Worm (Caenorhabditis elegans) whole organism, late embryonic: ENCODE data around the gene aman-1.
A peak's percentile ranks its signal among the peaks of the same experiment; 100 is the strongest.

ENCODE experiments used
- C38D4.7 ChIP-seq: fragments of 200-800 bp; sonication (Bioruptor generic); optimal IDR thresholded peaks from 2 replicates; lab custom pipeline; 2018; ENCODE audit warnings: mild to moderate bottlenecking, missing genetic modification characterization, moderate library complexity, missing compliant biosample characterization
- F13H6.1 ChIP-seq: sonication (generic microtip); optimal IDR thresholded peaks from 2 replicates; lab custom pipeline; 2016; ENCODE audit warnings: missing genetic modification characterization, missing compliant biosample characterization
- T23F11.4 ChIP-seq: fragments of 200-800 bp; sonication (Bioruptor generic); optimal IDR thresholded peaks from 2 replicates; lab custom pipeline; 2018; ENCODE audit warnings: mild to moderate bottlenecking, missing genetic modification characterization, missing compliant biosample characterization
- ceh-14 ChIP-seq: sonication (generic microtip); optimal IDR thresholded peaks from 2 replicates; lab custom pipeline; 2016; ENCODE audit warnings: missing genotype, missing genetic modification characterization, missing compliant biosample characterization
- ceh-22 ChIP-seq: sonication (generic microtip); optimal IDR thresholded peaks from 2 replicates; lab custom pipeline; 2017; ENCODE audit warnings: missing biosample characterization, missing genetic modification characterization
- ceh-24 ChIP-seq: sonication (generic microtip); optimal IDR thresholded peaks from 2 replicates; lab custom pipeline; 2016; ENCODE audit warnings: mild to moderate bottlenecking, missing genetic modification characterization, missing compliant biosample characterization
- ceh-31 ChIP-seq: sonication (generic microtip); optimal IDR thresholded peaks from 2 replicates; lab custom pipeline; 2016; ENCODE audit warnings: missing genetic modification characterization, missing compliant biosample characterization
- ceh-45 ChIP-seq: fragments of 200-800 bp; sonication (Bioruptor generic); IDR thresholded peaks from 2 replicates; pipeline ENCODE4 v1.3.6; 2022; ENCODE audit warnings: missing genetic modification reagents, missing genetic modification characterization, missing compliant biosample characterization
- ceh-48 ChIP-seq: sonication (generic microtip); optimal IDR thresholded peaks from 2 replicates; lab custom pipeline; 2016; ENCODE audit warnings: missing genetic modification characterization, inconsistent platforms, missing compliant biosample characterization
- ceh-9 ChIP-seq: sonication (generic microtip); optimal IDR thresholded peaks from 2 replicates; lab custom pipeline; 2016; ENCODE audit warnings: mild to moderate bottlenecking, missing genetic modification characterization, inconsistent platforms, missing compliant biosample characterization
- che-1 ChIP-seq: sonication (generic microtip); optimal IDR thresholded peaks from 2 replicates; lab custom pipeline; 2016; ENCODE audit warnings: mild to moderate bottlenecking, missing genetic modification characterization, missing compliant biosample characterization
- elt-2 ChIP-seq: sonication (generic microtip); optimal IDR thresholded peaks from 2 replicates; lab custom pipeline; 2016; ENCODE audit warnings: missing genetic modification reagents, missing genetic modification characterization, missing compliant biosample characterization
- ets-4 ChIP-seq: sonication (generic microtip); optimal IDR thresholded peaks from 2 replicates; lab custom pipeline; 2016; ENCODE audit warnings: missing genetic modification characterization, missing compliant biosample characterization
- eyg-1 ChIP-seq: sonication (generic microtip); optimal IDR thresholded peaks from 2 replicates; lab custom pipeline; 2016; ENCODE audit warnings: missing genotype, missing genetic modification characterization, missing compliant biosample characterization
- fkh-10 ChIP-seq: fragments of 150-350 bp; optimal IDR thresholded peaks from 2 replicates; lab custom pipeline; 2014; ENCODE audit warnings: missing biosample characterization, missing genetic modification reagents, missing genetic modification characterization
- gmeb-2 ChIP-seq: sonication (generic microtip); optimal IDR thresholded peaks from 2 replicates; lab custom pipeline; 2016; ENCODE audit warnings: missing genetic modification characterization, inconsistent platforms, missing compliant biosample characterization
- hlh-30 ChIP-seq: sonication (generic microtip); optimal IDR thresholded peaks from 2 replicates; lab custom pipeline; 2017; ENCODE audit warnings: antibody characterized with exemption, missing genetic modification characterization, missing compliant biosample characterization; ENCODE audit not compliant: insufficient read depth
- hlh-6 ChIP-seq: sonication (generic microtip); optimal IDR thresholded peaks from 2 replicates; lab custom pipeline; 2016; ENCODE audit warnings: missing genotype, missing genetic modification characterization, missing compliant biosample characterization
- hlh-8 ChIP-seq: sonication (generic microtip); optimal IDR thresholded peaks from 2 replicates; lab custom pipeline; 2016; ENCODE audit warnings: missing genotype, missing genetic modification characterization, missing compliant biosample characterization
- lin-11 ChIP-seq: fragments of 200-800 bp; sonication (Bioruptor generic); optimal IDR thresholded peaks from 2 replicates; lab custom pipeline; 2018; ENCODE audit warnings: mild to moderate bottlenecking, missing genetic modification characterization, missing compliant biosample characterization
- nfya-1 ChIP-seq: sonication (generic microtip); optimal IDR thresholded peaks from 2 replicates; lab custom pipeline; 2017; ENCODE audit warnings: missing genetic modification characterization, mild to moderate bottlenecking, missing compliant biosample characterization, antibody characterized with exemption, moderate library complexity
- nhr-11 ChIP-seq: fragments of 150-350 bp; optimal IDR thresholded peaks from 2 replicates; lab custom pipeline; 2014; ENCODE audit warnings: missing biosample characterization, missing genetic modification characterization
- nhr-232 ChIP-seq: sonication (generic microtip); optimal IDR thresholded peaks from 2 replicates; lab custom pipeline; 2016; ENCODE audit warnings: missing genetic modification characterization, missing compliant biosample characterization
- npax-4 ChIP-seq: sonication (generic microtip); optimal IDR thresholded peaks from 2 replicates; lab custom pipeline; 2016; ENCODE audit warnings: missing genetic modification characterization, missing compliant biosample characterization
- odd-2 ChIP-seq: sonication (generic microtip); optimal IDR thresholded peaks from 2 replicates; lab custom pipeline; 2017; ENCODE audit warnings: antibody characterized with exemption, mild to moderate bottlenecking, missing genetic modification characterization, missing compliant biosample characterization
- pha-4 ChIP-seq: fragments of 150-350 bp; optimal IDR thresholded peaks from 2 replicates; lab custom pipeline; 2018; ENCODE audit warnings: missing biosample characterization, missing genetic modification reagents, missing genetic modification characterization
- pros-1 ChIP-seq: fragments of 150-350 bp; optimal IDR thresholded peaks from 2 replicates; lab custom pipeline; 2014; ENCODE audit warnings: missing biosample characterization, missing genetic modification reagents, missing genetic modification characterization
- ref-2 ChIP-seq: sonication (generic microtip); optimal IDR thresholded peaks from 2 replicates; lab custom pipeline; 2016; ENCODE audit warnings: missing genetic modification characterization, missing compliant biosample characterization
- rnt-1 ChIP-seq: sonication (generic microtip); optimal IDR thresholded peaks from 2 replicates; lab custom pipeline; 2016; ENCODE audit warnings: missing genetic modification characterization, missing compliant biosample characterization
- sdc-2 ChIP-seq: sonication (generic microtip); optimal IDR thresholded peaks from 2 replicates; lab custom pipeline; 2016; ENCODE audit warnings: missing genotype, missing genetic modification characterization, missing compliant biosample characterization
- sox-2 ChIP-seq: fragments of 200-800 bp; sonication (Bioruptor generic); IDR thresholded peaks from 2 replicates; pipeline ENCODE4 v1.3.6; 2022; ENCODE audit warnings: missing genetic modification reagents, missing genetic modification characterization, missing compliant biosample characterization
- syd-9 ChIP-seq: sonication (generic microtip); optimal IDR thresholded peaks from 2 replicates; lab custom pipeline; 2016; ENCODE audit warnings: mild to moderate bottlenecking, missing genetic modification characterization, moderate library complexity, missing compliant biosample characterization
- unc-42 ChIP-seq: sonication (generic microtip); optimal IDR thresholded peaks from 2 replicates; lab custom pipeline; 2016; ENCODE audit warnings: missing genotype, missing genetic modification characterization, missing compliant biosample characterization
- unc-55 ChIP-seq: sonication (generic microtip); optimal IDR thresholded peaks from 2 replicates; lab custom pipeline; 2017; ENCODE audit warnings: missing biosample characterization, missing genetic modification reagents, missing genetic modification characterization
- unc-86 ChIP-seq: sonication (generic microtip); optimal IDR thresholded peaks from 2 replicates; lab custom pipeline; 2016; ENCODE audit warnings: missing genetic modification characterization, missing compliant biosample characterization

aman-1 gene

DNA sequence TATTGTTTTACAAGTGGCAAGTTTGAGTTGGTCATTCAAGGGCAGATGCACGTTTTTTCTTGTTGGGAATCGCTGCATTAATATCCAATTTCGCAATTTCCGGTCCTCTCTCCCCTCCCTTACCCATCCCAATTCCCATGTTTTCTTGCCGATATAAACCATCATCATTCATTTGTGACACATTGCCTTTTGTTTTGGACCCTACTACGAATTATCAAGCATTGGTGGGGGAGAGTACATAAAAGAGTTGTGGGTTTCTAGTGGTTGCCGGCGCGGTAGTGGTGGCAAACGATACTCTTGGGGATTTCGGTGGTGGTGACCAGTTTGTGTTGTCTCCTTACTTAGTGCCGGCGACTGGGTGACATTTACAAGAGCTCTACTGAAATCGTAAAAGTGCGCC lies 9.4 kb downstream of the aman-1 start:
- TF ChIP-seq unc-55 (peak; percentile 18), ceh-14 (no peak)

DNA sequence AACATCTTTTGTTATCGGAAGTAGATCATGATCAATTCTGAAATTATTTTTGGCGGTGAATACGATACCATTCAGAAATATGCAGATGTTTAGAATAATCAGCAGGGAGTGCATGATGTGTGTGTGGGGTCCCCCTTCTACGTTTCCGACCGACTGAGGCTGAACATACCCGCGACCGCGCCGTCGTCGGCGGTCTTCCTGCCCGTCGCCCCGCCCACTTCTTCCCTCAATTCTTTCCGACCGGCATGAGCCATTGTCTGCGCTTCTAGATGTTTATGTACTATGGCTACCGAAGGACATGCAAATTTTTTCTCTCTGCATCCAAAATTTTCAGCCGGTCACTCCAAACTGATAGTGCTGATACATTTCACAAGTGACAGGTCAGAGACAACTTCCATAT lies 11.1 kb downstream of the aman-1 start:
- TF ChIP-seq unc-86 = no peak
- TF ChIP-seq pha-4 = no peak
- TF ChIP-seq syd-9 (tag; lab: Kevin White, UChicago) = no peak
- TF ChIP-seq ceh-31 (tag; lab: Kevin White, UChicago) = peak; percentile 19
- TF ChIP-seq ref-2 (tag; lab: Kevin White, UChicago) = no peak
- TF ChIP-seq ceh-24 (tag; lab: Kevin White, UChicago) = no peak

DNA sequence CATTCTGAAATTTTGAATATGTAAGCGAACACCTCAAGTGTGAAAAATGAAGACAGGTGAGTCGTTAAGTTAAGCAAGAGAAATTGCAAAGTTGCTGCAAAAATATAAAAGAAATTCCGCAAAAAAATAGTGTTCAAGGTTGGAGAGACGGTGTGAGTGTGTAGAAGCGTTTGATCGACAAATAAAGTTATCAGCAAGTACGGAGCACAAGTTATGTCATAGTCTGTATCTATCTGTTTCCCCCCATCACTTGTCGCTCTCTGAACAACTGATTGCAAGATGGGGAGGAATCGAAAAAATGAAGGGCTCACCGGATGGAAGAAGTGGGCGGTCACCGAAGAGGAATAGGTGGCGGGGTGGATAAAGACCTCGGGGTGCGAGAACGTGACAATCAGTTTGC lies 16.2 kb downstream of the aman-1 start, which contains the start of gene lon-2:
Gene lon-2, minus strand, starts transcription at position 4 of the 400 bp plus-strand sequence.
- no peak for TF ChIP-seq eyg-1 (tag; lab: Kevin White, UChicago)
- peak; percentile 65 for TF ChIP-seq elt-2
- TF ChIP-seq, all 69 proteins: peak for 1

DNA sequence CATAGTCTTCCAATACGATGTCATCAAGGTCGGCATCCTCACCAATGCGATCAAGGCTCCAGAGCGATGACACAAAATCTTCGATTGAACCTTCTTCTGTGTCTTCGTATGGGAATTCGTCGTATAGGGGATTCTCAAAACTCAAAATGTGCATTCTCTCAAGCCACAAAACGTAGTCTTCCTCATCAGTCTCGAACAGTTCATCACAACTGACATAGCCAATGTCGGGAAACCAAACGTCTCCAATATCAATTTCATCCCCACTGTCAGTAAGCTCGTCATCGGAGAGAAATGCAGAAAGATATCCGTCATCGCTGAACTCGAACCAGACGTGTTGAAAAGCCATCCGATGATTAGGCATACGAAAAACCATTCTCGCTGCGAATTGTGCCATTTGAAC lies 21.8 kb downstream of the aman-1 start, which contains the start of gene C39E6.2:
Gene C39E6.2, minus strand, starts transcription at position 394 of the 400 bp plus-strand sequence.
- no peak for TF ChIP-seq lin-11
- no peak for TF ChIP-seq ceh-31 (tag; lab: Kevin White, UChicago)
- no peak for TF ChIP-seq ceh-22 (tag; lab: Kevin White, UChicago)
- TF ChIP-seq, all 69 proteins: peak for 0

DNA sequence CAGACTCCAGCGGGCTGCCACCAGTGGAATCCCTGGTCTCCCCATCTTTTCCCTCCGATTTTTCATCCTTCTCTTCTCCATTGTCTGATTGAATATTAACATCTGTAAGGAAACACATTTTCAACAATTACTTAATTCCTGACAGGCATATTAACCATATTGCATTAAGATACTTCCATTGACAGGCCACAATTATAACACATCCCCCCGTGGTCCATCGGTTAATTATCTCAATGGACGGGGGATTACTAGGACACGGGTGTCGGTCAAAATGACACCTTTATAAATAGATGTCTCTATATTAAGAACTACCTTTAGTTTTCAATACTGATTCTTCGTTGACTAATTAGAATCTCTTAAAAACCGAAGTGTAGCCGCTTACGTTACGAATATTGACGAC lies 26.8 kb downstream of the aman-1 start:
- no peak for TF ChIP-seq rnt-1
- no peak for TF ChIP-seq F13H6.1
- no peak for TF ChIP-seq ceh-22 (tag; lab: Kevin White, UChicago)
- no peak for TF ChIP-seq ceh-48 (tag; lab: Kevin White, UChicago)
- no peak for TF ChIP-seq eyg-1 (tag; lab: Kevin White, UChicago)
- TF ChIP-seq C38D4.7 (GFP tag; lab: Kevin White, UChicago) = no peak
- no peak for TF ChIP-seq ceh-45
- peak; percentile 48 for TF ChIP-seq ceh-31 (tag; lab: Kevin White, UChicago)
- TF ChIP-seq sox-2 (GFP tag; lab: Robert Waterston, UW) = no peak
- peak; percentile 15 for TF ChIP-seq ref-2 (tag; lab: Kevin White, UChicago)
- TF ChIP-seq, all 69 proteins: peak for 2

DNA sequence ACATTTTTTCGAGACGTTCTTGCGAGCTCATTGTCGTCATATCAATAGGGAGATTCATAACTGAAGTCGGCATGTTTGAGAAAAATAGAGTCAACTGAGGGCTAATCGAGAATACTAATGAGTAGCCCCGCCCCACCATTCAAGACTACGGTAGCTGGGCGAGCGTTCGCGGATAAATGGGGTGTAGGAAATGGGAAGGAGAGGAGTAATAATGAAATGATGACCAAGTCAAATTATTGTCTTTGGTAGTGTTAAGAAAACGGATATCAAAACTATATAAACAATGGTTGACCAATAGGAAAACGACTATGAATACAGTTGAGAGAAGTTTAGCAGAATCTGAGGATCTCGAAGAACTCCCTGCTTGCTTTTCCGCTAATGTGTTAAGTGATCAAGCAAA lies 28.6 kb downstream of the aman-1 start, which contains the start of gene mls-2:
Gene mls-2, minus strand, starts transcription at position 101 of the 400 bp plus-strand sequence.
- TF ChIP-seq ets-4 (tag; lab: Kevin White, UChicago) (no peak), nfya-1 (tag; lab: Kevin White, UChicago) (no peak), hlh-30 (no peak), unc-42 (tag; lab: Kevin White, UChicago) (no peak), T23F11.4 (GFP tag; lab: Kevin White, UChicago) (no peak), pha-4 (no peak), pros-1 (tag; lab: Kevin White, UChicago) (no peak), ceh-24 (tag; lab: Kevin White, UChicago) (no peak), nhr-11 (tag; lab: Kevin White, UChicago) (no peak), nhr-232 (tag; lab: Kevin White, UChicago) (no peak), odd-2 (tag; lab: Kevin White, UChicago) (no peak), eyg-1 (tag; lab: Kevin White, UChicago) (no peak)

DNA sequence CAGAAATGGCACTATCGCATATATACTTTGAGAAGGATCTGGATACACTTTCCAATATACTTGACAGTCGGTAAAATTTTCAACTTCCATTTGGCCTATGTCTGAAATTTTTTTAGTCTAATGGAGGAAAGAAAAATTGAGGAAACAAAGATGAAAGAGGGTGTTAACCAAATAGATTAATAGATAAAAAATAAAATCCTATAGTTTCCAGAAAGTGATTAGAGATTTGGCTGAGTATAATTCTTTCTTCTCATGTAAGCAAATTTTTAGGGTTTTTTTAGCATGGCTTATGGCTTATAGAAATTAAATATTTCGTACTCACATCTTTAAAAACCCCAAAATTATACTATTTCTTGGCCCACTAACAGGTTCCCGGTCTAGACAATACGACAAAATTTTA lies 37.0 kb downstream of the aman-1 start, which contains the start of gene npr-1:
Gene npr-1, minus strand, starts transcription at position 101 of the 400 bp plus-strand sequence.
- TF ChIP-seq npax-4 (tag; lab: Kevin White, UChicago) (no peak), che-1 (tag; lab: Kevin White, UChicago) (no peak), hlh-6 (no peak), unc-86 (no peak), ceh-9 (tag; lab: Kevin White, UChicago) (no peak), F13H6.1 (no peak), pros-1 (tag; lab: Kevin White, UChicago) (no peak), ref-2 (tag; lab: Kevin White, UChicago) (no peak), sdc-2 (tag; lab: Kevin White, UChicago) (no peak), ets-4 (tag; lab: Kevin White, UChicago) (no peak), hlh-8 (tag; lab: Kevin White, UChicago) (no peak), hlh-30 (no peak), pha-4 (no peak), fkh-10 (GFP tag; lab: Kevin White, UChicago) (no peak), gmeb-2 (tag; lab: Kevin White, UChicago) (no peak)
